Worm (Caenorhabditis elegans) whole organism, L2 larva: ENCODE data around the gene R13D11.3.

Experiments
- F13H6.1 ChIP-seq: sonication (generic microtip); optimal IDR thresholded peaks from 2 replicates; lab custom pipeline; 2016; ENCODE audit warnings: missing genetic modification characterization, missing compliant biosample characterization
- Y55F3AM.14 ChIP-seq: fragments of 200-800 bp; sonication (Bioruptor generic); optimal IDR thresholded peaks from 2 replicates; lab custom pipeline; 2018; ENCODE audit warnings: mild to moderate bottlenecking, missing genetic modification characterization, missing compliant biosample characterization
- lin-39 ChIP-seq: fragments of 150-350 bp; optimal IDR thresholded peaks from 2 replicates; lab custom pipeline; 2014; ENCODE audit warnings: missing biosample characterization, missing genetic modification reagents, missing genetic modification characterization
- mdl-1 ChIP-seq, 2 experiments: fragments of 150-350 bp in 1 of 2; sonication (generic microtip) in 1 of 2; optimal IDR thresholded peaks; 2 replicates each; lab custom pipeline; 2017; ENCODE audit warnings: missing biosample characterization in 2 of 2, missing genetic modification characterization in 2 of 2
- nhr-10 ChIP-seq: sonication (generic microtip); optimal IDR thresholded peaks from 2 replicates; lab custom pipeline; 2017; ENCODE audit warnings: missing biosample characterization, missing genetic modification characterization
- peb-1 ChIP-seq: fragments of 150-350 bp; optimal IDR thresholded peaks from 2 replicates; lab custom pipeline; 2014; ENCODE audit warnings: missing biosample characterization, missing genetic modification characterization
- unc-62 ChIP-seq: fragments of 150-350 bp; optimal IDR thresholded peaks from 2 replicates; lab custom pipeline; 2014; ENCODE audit warnings: missing biosample characterization, missing genetic modification reagents, missing genetic modification characterization
- zag-1 ChIP-seq: fragments of 150-350 bp; optimal IDR thresholded peaks from 2 replicates; lab custom pipeline; 2014; ENCODE audit warnings: missing biosample characterization, missing genetic modification characterization
- ztf-1 ChIP-seq: fragments of 200-800 bp; sonication (Bioruptor generic); conservative IDR thresholded peaks from 2 replicates; pipeline ENCODE4 v1.3.6; 2022; ENCODE audit warnings: missing genetic modification characterization, missing compliant biosample characterization

ce11 chrV:808260-808659 lies 6.6 kb upstream of the R13D11.3 start:
- TF ChIP-seq lin-39 (tag; lab: Kevin White, UChicago), result no peak
- no peak for TF ChIP-seq Y55F3AM.14 (GFP tag; lab: Kevin White, UChicago)
- TF ChIP-seq ztf-1 (GFP tag; lab: Robert Waterston, UW), result no peak
- no peak for TF ChIP-seq mdl-1 (tag; optimal IDR thresholded peaks at IDR 0.05; lab: Kevin White, UChicago)
- no peak for TF ChIP-seq nhr-10
- no peak for TF ChIP-seq peb-1
- no peak for TF ChIP-seq unc-62 (GFP tag; lab: Kevin White, UChicago)
- no peak for TF ChIP-seq zag-1 (tag; lab: Kevin White, UChicago)
- no peak for TF ChIP-seq F13H6.1
